Worm (Caenorhabditis elegans): ENCODE data around the gene sgo-1.

ce11 chrIV:7782292-7782691, 14.0 kb downstream of the sgo-1 start, which contains the start of gene sec-10:
- TF ChIP-seq med-1 (GFP tag; optimal IDR thresholded peaks at IDR 0.05; ENCODE audit: insufficient read depth) (no peak), T22C8.4 (GFP tag; IDR thresholded peaks at IDR 0.05) (no peak)

Measured in whole organism, midembryonic.